Fruit fly (Drosophila melanogaster) whole organism, embryonic: ENCODE results near the gene CG33666.

Experiments used
- Atf-2 ChIP-seq: fragments of 200-800 bp; sonication (Bioruptor generic); optimal IDR thresholded peaks from 2 replicates; lab custom pipeline; 2016; ENCODE audit warnings: missing biosample characterization, missing genetic modification characterization
- BEAF-32 ChIP-seq: fragments of 200-800 bp; sonication (Bioruptor generic); optimal IDR thresholded peaks from 3 replicates; lab custom pipeline; 2017; ENCODE audit warnings: missing biosample characterization, missing genetic modification characterization, mild to moderate bottlenecking, moderate library complexity, missing genetic modification reagents
- CG10147 ChIP-seq: fragments of 200-800 bp; sonication (Bioruptor generic); optimal IDR thresholded peaks from 2 replicates; lab custom pipeline; 2019; ENCODE audit warnings: missing biosample characterization, mild to moderate bottlenecking, missing genetic modification characterization, moderate library complexity
- CG10543 ChIP-seq: fragments of 200-800 bp; sonication (Bioruptor generic); optimal IDR thresholded peaks from 3 replicates; lab custom pipeline; 2017; ENCODE audit warnings: missing biosample characterization, mild to moderate bottlenecking, missing genetic modification characterization, moderate library complexity
- CG11723 ChIP-seq: fragments of 200-800 bp; sonication (Bioruptor generic); optimal IDR thresholded peaks from 2 replicates; lab custom pipeline; 2017; ENCODE audit warnings: missing biosample characterization, mild to moderate bottlenecking, missing genetic modification characterization
- CG12236 ChIP-seq: fragments of 200-800 bp; sonication (Bioruptor generic); optimal IDR thresholded peaks from 2 replicates; lab custom pipeline; 2016; ENCODE audit warnings: missing biosample characterization, missing genetic modification characterization
- CG13123 ChIP-seq: fragments of 200-800 bp; sonication (Bioruptor generic); optimal IDR thresholded peaks from 2 replicates; lab custom pipeline; 2016; ENCODE audit warnings: missing biosample characterization, missing genetic modification characterization
- CG13624 ChIP-seq: fragments of 200-800 bp; sonication (Bioruptor generic); optimal IDR thresholded peaks from 2 replicates; lab custom pipeline; 2016; ENCODE audit warnings: missing biosample characterization, missing genetic modification characterization
- CG13894 ChIP-seq: fragments of 200-800 bp; sonication (Bioruptor generic); optimal IDR thresholded peaks from 3 replicates; lab custom pipeline; 2018; ENCODE audit warnings: missing biosample characterization, mild to moderate bottlenecking, missing genetic modification characterization, moderate library complexity
- CG14710 ChIP-seq: fragments of 200-800 bp; sonication (Bioruptor generic); optimal IDR thresholded peaks from 3 replicates; lab custom pipeline; 2019; ENCODE audit warnings: missing biosample characterization, mild to moderate bottlenecking, missing genetic modification characterization, moderate library complexity
- CG18764 ChIP-seq: fragments of 200-800 bp; sonication (Bioruptor generic); optimal IDR thresholded peaks from 3 replicates; lab custom pipeline; 2016; ENCODE audit warnings: missing biosample characterization, missing genetic modification characterization
- CG2116 ChIP-seq: fragments of 200-800 bp; sonication (Bioruptor generic); optimal IDR thresholded peaks from 3 replicates; lab custom pipeline; 2018; ENCODE audit warnings: missing biosample characterization, mild to moderate bottlenecking, missing genetic modification characterization
- CG2875 ChIP-seq: fragments of 200-800 bp; sonication (Bioruptor generic); optimal IDR thresholded peaks from 2 replicates; lab custom pipeline; 2017; ENCODE audit warnings: missing biosample characterization, mild to moderate bottlenecking, missing genetic modification characterization, missing genetic modification reagents
- CG31224 ChIP-seq: fragments of 200-800 bp; sonication (Bioruptor generic); IDR thresholded peaks from 2 replicates; pipeline ENCODE4 v1.3.6; 2022; ENCODE audit warnings: missing biosample characterization, missing genetic modification characterization
- CG31388 ChIP-seq: fragments of 200-800 bp; sonication (Bioruptor generic); optimal IDR thresholded peaks from 2 replicates; lab custom pipeline; 2016; ENCODE audit warnings: missing biosample characterization, missing genetic modification characterization
- CG4360 ChIP-seq: fragments of 200-800 bp; sonication (Bioruptor generic); IDR thresholded peaks from 2 replicates; pipeline ENCODE4 v1.3.6; 2022; ENCODE audit warnings: missing biosample characterization, missing genetic modification characterization
- CG4730 ChIP-seq: fragments of 200-800 bp; sonication (Bioruptor generic); IDR thresholded peaks from 2 replicates; pipeline ENCODE4 v1.3.6; 2022; ENCODE audit warnings: missing biosample characterization, missing genetic modification characterization
- CG7745 ChIP-seq: fragments of 200-800 bp; sonication (Bioruptor generic); optimal IDR thresholded peaks from 2 replicates; lab custom pipeline; 2018; ENCODE audit warnings: missing biosample characterization, mild to moderate bottlenecking, missing genetic modification characterization, moderate library complexity
- CG7839 ChIP-seq: fragments of 200-800 bp; sonication (Bioruptor generic); optimal IDR thresholded peaks from 3 replicates; lab custom pipeline; 2018; ENCODE audit warnings: missing biosample characterization, mild to moderate bottlenecking, missing genetic modification characterization, moderate library complexity
- CG7987 ChIP-seq: fragments of 200-800 bp; sonication (Bioruptor generic); optimal IDR thresholded peaks from 2 replicates; lab custom pipeline; 2018; ENCODE audit warnings: missing biosample characterization, mild to moderate bottlenecking, missing genetic modification characterization, moderate library complexity
- CG8924 ChIP-seq: fragments of 200-800 bp; optimal IDR thresholded peaks from 3 replicates; lab custom pipeline; 2019; ENCODE audit warnings: missing biosample characterization, mild to moderate bottlenecking, missing genetic modification characterization, moderate library complexity
- CG9215 ChIP-seq: fragments of 200-800 bp; sonication (Bioruptor generic); IDR thresholded peaks from 2 replicates; pipeline ENCODE4 v1.3.6; 2022; ENCODE audit warnings: missing biosample characterization, missing genetic modification characterization
- CG9876 ChIP-seq: fragments of 200-800 bp; sonication (Bioruptor generic); optimal IDR thresholded peaks from 2 replicates; lab custom pipeline; 2016; ENCODE audit warnings: missing biosample characterization, missing genetic modification characterization
- CoRest ChIP-seq: fragments of 200-800 bp; sonication (Bioruptor generic); optimal IDR thresholded peaks from 3 replicates; lab custom pipeline; 2018; ENCODE audit warnings: missing biosample characterization, mild to moderate bottlenecking, missing genetic modification characterization, moderate library complexity
- Ets97D ChIP-seq: fragments of 200-800 bp; sonication (Bioruptor generic); optimal IDR thresholded peaks from 3 replicates; lab custom pipeline; 2016; ENCODE audit warnings: missing biosample characterization, missing genetic modification characterization
- HmgD ChIP-seq: fragments of 200-800 bp; sonication (Bioruptor generic); optimal IDR thresholded peaks from 3 replicates; lab custom pipeline; 2016; ENCODE audit warnings: missing biosample characterization, missing genetic modification characterization
- Hr39 ChIP-seq: fragments of >200 bp; optimal IDR thresholded peaks from 2 replicates; lab custom pipeline; 2017
- Hr51 ChIP-seq, 2 experiments: fragments of 200-800 bp; sonication (Bioruptor generic); optimal IDR thresholded peaks; 2 replicates in 1 of 2; 3 replicates in 1 of 2; lab custom pipeline; 2016 to 2018; ENCODE audit warnings: missing biosample characterization in 2 of 2, missing genetic modification characterization in 2 of 2, mild to moderate bottlenecking in 1 of 2, moderate library complexity in 1 of 2
- Hr78 ChIP-seq, 2 experiments: fragments of 200-800 bp in 1 of 2; fragments of >200 bp in 1 of 2; sonication (Bioruptor generic) in 1 of 2; optimal IDR thresholded peaks; 2 replicates each; lab custom pipeline; 2017 to 2019; ENCODE audit warnings: missing biosample characterization in 2 of 2, missing genetic modification characterization in 2 of 2, mild to moderate bottlenecking in 1 of 2, moderate library complexity in 1 of 2
- MBD-R2 ChIP-seq: fragments of 200-800 bp; sonication (Bioruptor generic); IDR thresholded peaks from 2 replicates; pipeline ENCODE4 v1.3.6; 2022; ENCODE audit warnings: missing biosample characterization, missing genetic modification characterization
- Mes4 ChIP-seq: fragments of 200-800 bp; sonication (Bioruptor generic); optimal IDR thresholded peaks from 2 replicates; lab custom pipeline; 2016; ENCODE audit warnings: missing biosample characterization, missing genetic modification characterization
- Spps ChIP-seq: fragments of 200-800 bp; sonication (Bioruptor generic); optimal IDR thresholded peaks from 2 replicates; lab custom pipeline; 2018; ENCODE audit warnings: missing biosample characterization, mild to moderate bottlenecking, missing genetic modification characterization
- TFAM ChIP-seq: fragments of 200-800 bp; sonication (Bioruptor generic); optimal IDR thresholded peaks from 2 replicates; lab custom pipeline; 2017; ENCODE audit warnings: missing biosample characterization, missing genetic modification characterization, inconsistent platforms
- az2 ChIP-seq: fragments of 200-800 bp; sonication (Bioruptor generic); optimal IDR thresholded peaks from 3 replicates; lab custom pipeline; 2016; ENCODE audit warnings: missing biosample characterization, missing genetic modification characterization
- bcd ChIP-seq: fragments of 200-800 bp; sonication (Bioruptor generic); optimal IDR thresholded peaks from 2 replicates; lab custom pipeline; 2017; ENCODE audit warnings: missing biosample characterization, mild to moderate bottlenecking, missing genetic modification characterization
- chinmo ChIP-seq: fragments of 200-800 bp; sonication (Bioruptor generic); IDR thresholded peaks from 4 replicates; pipeline ENCODE4 v1.3.6; 2022; ENCODE audit warnings: missing biosample characterization, missing genetic modification characterization; ENCODE audit not compliant: partially characterized antibody
- crp ChIP-seq, 2 experiments: fragments of 200-800 bp; sonication (Bioruptor generic); optimal IDR thresholded peaks; 2 replicates in 1 of 2; 3 replicates in 1 of 2; lab custom pipeline; 2017; ENCODE audit warnings: missing biosample characterization in 2 of 2, missing genetic modification characterization in 2 of 2, mild to moderate bottlenecking in 1 of 2, moderate library complexity in 1 of 2
- da ChIP-seq: fragments of 200-800 bp; sonication (Bioruptor generic); optimal IDR thresholded peaks from 2 replicates; lab custom pipeline; 2016; ENCODE audit warnings: missing biosample characterization, missing genetic modification characterization
- grau ChIP-seq: fragments of 200-800 bp; optimal IDR thresholded peaks from 3 replicates; lab custom pipeline; 2019; ENCODE audit warnings: missing biosample characterization, mild to moderate bottlenecking, missing genetic modification characterization, moderate library complexity
- gsb-n ChIP-seq: fragments of 200-800 bp; sonication (Bioruptor generic); optimal IDR thresholded peaks from 3 replicates; lab custom pipeline; 2018; ENCODE audit warnings: missing biosample characterization, mild to moderate bottlenecking, missing genetic modification characterization
- inv ChIP-seq: fragments of 200-800 bp; sonication (Bioruptor generic); IDR thresholded peaks from 2 replicates; pipeline ENCODE4 v1.3.6; 2022; ENCODE audit warnings: missing biosample characterization, missing genetic modification characterization; ENCODE audit not compliant: partially characterized antibody
- jumu ChIP-seq: fragments of 200-800 bp; sonication (Bioruptor generic); optimal IDR thresholded peaks from 3 replicates; lab custom pipeline; 2016; ENCODE audit warnings: missing biosample characterization, missing genetic modification characterization
- nerfin-1 ChIP-seq: fragments of 200-800 bp; sonication (Bioruptor generic); optimal IDR thresholded peaks from 3 replicates; lab custom pipeline; 2019; ENCODE audit warnings: missing biosample characterization, mild to moderate bottlenecking, missing genetic modification characterization, moderate library complexity
- onecut ChIP-seq: fragments of 200-800 bp; sonication (Bioruptor generic); IDR thresholded peaks from 2 replicates; pipeline ENCODE4 v1.3.6; 2022; ENCODE audit warnings: missing biosample characterization, missing genetic modification characterization
- p53 ChIP-seq: fragments of 200-800 bp; sonication (Bioruptor generic); optimal IDR thresholded peaks from 2 replicates; lab custom pipeline; 2016; ENCODE audit warnings: missing biosample characterization, missing genetic modification characterization
- pb ChIP-seq: fragments of 200-800 bp; sonication (Bioruptor generic); optimal IDR thresholded peaks from 3 replicates; lab custom pipeline; 2016; ENCODE audit warnings: missing biosample characterization, missing genetic modification characterization
- phol ChIP-seq: fragments of 200-800 bp; sonication (Bioruptor generic); optimal IDR thresholded peaks from 3 replicates; lab custom pipeline; 2018; ENCODE audit warnings: missing biosample characterization, mild to moderate bottlenecking, missing genetic modification characterization, moderate library complexity
- scrt ChIP-seq: fragments of 200-800 bp; sonication (Bioruptor generic); optimal IDR thresholded peaks from 2 replicates; lab custom pipeline; 2018; ENCODE audit warnings: missing biosample characterization, mild to moderate bottlenecking, missing genetic modification characterization, moderate library complexity
- sob ChIP-seq: fragments of 200-800 bp; sonication (Bioruptor generic); IDR thresholded peaks from 2 replicates; pipeline ENCODE4 v1.3.6; 2022; ENCODE audit warnings: missing biosample characterization, missing genetic modification characterization
- tin ChIP-seq: fragments of 200-800 bp; sonication (Bioruptor generic); optimal IDR thresholded peaks from 3 replicates; lab custom pipeline; 2016; ENCODE audit warnings: missing biosample characterization, missing genetic modification characterization
- vvl ChIP-seq: fragments of 200-800 bp; sonication (Bioruptor generic); IDR thresholded peaks from 2 replicates; pipeline ENCODE4 v1.3.6; 2022; ENCODE audit warnings: missing biosample characterization, missing genetic modification characterization

CG33666 gene

DNA sequence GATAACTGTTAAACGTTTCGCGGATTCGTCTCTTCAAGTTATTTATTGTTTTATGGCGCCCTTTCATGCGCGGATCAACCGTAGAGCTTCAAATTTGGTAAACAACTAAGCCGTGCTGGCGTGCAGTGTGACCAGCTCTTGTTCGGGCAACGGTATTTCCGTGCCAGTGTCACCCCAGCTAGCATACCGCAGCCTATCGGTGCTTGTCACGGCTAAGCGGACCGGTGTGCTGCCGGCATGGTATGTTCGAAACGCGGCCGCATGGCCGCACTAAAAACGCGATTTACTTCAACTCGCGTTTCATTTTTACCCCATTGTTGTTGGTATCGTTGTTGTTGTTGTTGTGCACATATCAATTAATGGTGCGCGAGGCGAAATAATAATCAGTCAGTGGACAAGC is 47.5 kb upstream of the CG33666 start, which contains the start of the genes CG42340 and CG3918 (continued):
- TF ChIP-seq jumu (peak; percentile 44), vvl (GFP tag; lab: Robert Waterston, UW) (peak; percentile 45; the same call in 1 of the 2 replicates), CG13624 (GFP tag; lab: Kevin White, UChicago) (peak; percentile 40), CG14710 (tag; lab: Kevin White, UChicago) (peak; percentile 100), CG31388 (GFP tag; lab: Kevin White, UChicago) (no peak), az2 (no peak), pb (GFP tag; lab: Kevin White, UChicago) (no peak), sob (GFP tag; lab: Robert Waterston, UW) (peak; percentile 34; the same call in 1 of the 2 replicates), Ets97D (GFP tag; lab: Kevin White, UChicago) (peak; percentile 93), chinmo (GFP tag; lab: Robert Waterston, UW) (peak; percentile 76; the same call in 1 of the 4 replicates), p53 (GFP tag; lab: Kevin White, UChicago) (peak; percentile 55), TFAM (no peak), CG11723 (GFP tag; lab: Kevin White, UChicago) (no peak), CG4730 (GFP tag; lab: Robert Waterston, UW) (no peak), CG13894 (tag; lab: Kevin White, UChicago) (peak; percentile 33), bcd (GFP tag; lab: Kevin White, UChicago) (peak; percentile 68), grau (tag; lab: Kevin White, UChicago) (peak; percentile 43), da (GFP tag; lab: Kevin White, UChicago) (no peak), CG2875 (GFP tag; lab: Kevin White, UChicago) (no peak), CG9215 (GFP tag; lab: Robert Waterston, UW) (no peak), tin (GFP tag; lab: Kevin White, UChicago) (peak; percentile 16), CG7987 (GFP tag; lab: Kevin White, UChicago) (peak; percentile 50), onecut (GFP tag; lab: Robert Waterston, UW) (no peak), Spps (tag; lab: Kevin White, UChicago) (no peak), CG7839 (tag; lab: Kevin White, UChicago) (no peak), CG4360 (GFP tag; lab: Robert Waterston, UW) (peak; percentile 95), CG12236 (GFP tag; lab: Kevin White, UChicago) (no peak), Mes4 (GFP tag; lab: Kevin White, UChicago) (peak; percentile 14), CG31224 (no peak), inv (peak; percentile 53; the same call in 1 of the 2 replicates), nerfin-1 (tag; lab: Kevin White, UChicago) (no peak), HmgD (GFP tag; lab: Kevin White, UChicago) (peak; percentile 92), gsb-n (tag; lab: Kevin White, UChicago) (no peak), CG7745 (no peak), BEAF-32 (peak; percentile 65), CG18764 (GFP tag; lab: Kevin White, UChicago) (no peak), CG10543 (peak; percentile 35), CG13123 (GFP tag; lab: Kevin White, UChicago) (no peak), Atf-2 (no peak), CG8924 (tag; lab: Kevin White, UChicago) (peak; percentile 57), Hr78 (GFP tag; optimal IDR thresholded peaks at IDR 0.05; lab: Kevin White, UChicago) (no peak), MBD-R2 (GFP tag; lab: Robert Waterston, UW) (peak; percentile 97), Hr51 (GFP tag; optimal IDR thresholded peaks at IDR 0.05; lab: Kevin White, UChicago) (peak in 1 of 2 experiments; percentile 24), CoRest (peak; percentile 45), crp (GFP tag; optimal IDR thresholded peaks at IDR 0.05; lab: Kevin White, UChicago) (peak in 1 of 2 experiments; percentile 41), CG9876 (peak; percentile 28), Hr39 (lab: Kevin White, UChicago) (no peak), CG2116 (GFP tag; lab: Kevin White, UChicago) (peak; percentile 72), CG10147 (GFP tag; lab: Kevin White, UChicago) (no peak), scrt (GFP tag; lab: Kevin White, UChicago) (no peak), phol (tag; lab: Kevin White, UChicago) (peak; percentile 67)
